Worm (Caenorhabditis elegans): Measurements from ENCODE around the gene ZK596.3.

- TF ChIP-seq hnd-1 (tag; optimal IDR thresholded peaks at IDR 0.05): no peak
- TF ChIP-seq ceh-13 (GFP tag; optimal IDR thresholded peaks at IDR 0.05): no peak
- TF ChIP-seq ceh-36 (tag; optimal IDR thresholded peaks at IDR 0.05): no peak
- no peak for TF ChIP-seq ama-1 (optimal IDR thresholded peaks at IDR 0.05)
- no peak for TF ChIP-seq pes-1 (GFP tag; IDR thresholded peaks at IDR 0.05)
- TF ChIP-seq B0310.2 (tag; optimal IDR thresholded peaks at IDR 0.05): no peak
Measured at ce11 chrIV:10904282-10904681, at the start of gene ZK596.3.

Data from whole organism, early embryonic.